Worm (Caenorhabditis elegans): ENCODE data around the gene che-12.

DNA sequence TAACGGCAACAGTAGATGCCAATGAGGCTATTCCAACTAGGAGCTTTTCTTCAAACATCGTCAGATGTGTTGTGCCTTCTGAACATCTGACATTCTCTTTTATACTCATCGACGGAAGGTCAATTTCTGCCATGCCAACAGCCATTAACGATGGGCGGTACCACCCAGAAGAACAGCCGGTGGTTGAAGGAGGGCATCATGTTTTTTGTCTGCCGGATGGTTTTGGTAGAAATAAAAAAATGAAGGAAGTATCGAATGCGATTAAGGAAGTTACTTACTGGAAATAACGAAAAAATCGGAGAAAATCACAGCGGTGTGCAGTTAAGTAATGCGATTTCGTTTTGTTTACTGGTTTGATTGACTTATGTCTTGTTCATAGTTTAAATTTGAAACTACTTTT, 12.6 kb downstream of the che-12 start, which contains the start of gene col-150:
- no peak for TF ChIP-seq ama-1 (optimal IDR thresholded peaks at IDR 0.05)
- no peak for TF ChIP-seq B0310.2 (tag; optimal IDR thresholded peaks at IDR 0.05)
- TF ChIP-seq tbx-11 (GFP tag; IDR thresholded peaks at IDR 0.05) = no peak
- no peak for TF ChIP-seq ceh-13 (GFP tag; optimal IDR thresholded peaks at IDR 0.05)
- TF ChIP-seq hmbx-1 (tag; optimal IDR thresholded peaks at IDR 0.05) = no peak
- TF ChIP-seq aly-1 (tag; optimal IDR thresholded peaks at IDR 0.05) = no peak
- no peak for TF ChIP-seq hmg-4 (GFP tag; optimal IDR thresholded peaks at IDR 0.05)
- TF ChIP-seq ets-7 (tag; optimal IDR thresholded peaks at IDR 0.05) = no peak
- no peak for TF ChIP-seq tra-4 (tag; optimal IDR thresholded peaks at IDR 0.05)
- no peak for TF ChIP-seq ceh-36 (tag; optimal IDR thresholded peaks at IDR 0.05)
- TF ChIP-seq F13C5.2 (tag; optimal IDR thresholded peaks at IDR 0.05) = no peak
- TF ChIP-seq scrt-1 (GFP tag; IDR thresholded peaks at IDR 0.05) = no peak
- TF ChIP-seq flt-1 (GFP tag; IDR thresholded peaks at IDR 0.05) = no peak

Data from whole organism, early embryonic.